Fruit fly (Drosophila melanogaster): ENCODE results near the gene bc10.

DNA sequence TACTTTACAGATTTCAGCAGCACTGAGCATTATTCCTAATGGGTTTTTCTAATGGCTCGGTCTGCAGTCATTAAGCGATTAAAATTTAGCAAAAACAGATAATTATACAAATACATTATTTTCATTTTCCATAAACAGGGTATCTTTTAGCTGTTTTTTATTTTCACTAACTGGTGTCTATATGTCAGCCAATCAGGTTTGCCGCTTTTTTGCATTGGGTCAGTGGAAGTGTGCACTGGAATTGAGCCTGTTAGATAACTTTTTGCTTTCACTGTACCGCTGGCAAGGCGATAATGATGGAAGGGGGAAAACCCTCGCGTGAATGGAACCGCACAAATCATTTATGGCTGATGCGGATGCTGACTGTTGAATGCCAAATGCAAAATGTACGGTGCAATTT is 10.5 kb downstream of the bc10 start:
- no peak for TF ChIP-seq jim (GFP tag; optimal IDR thresholded peaks at IDR 0.05)
- no peak for TF ChIP-seq Hr83 (GFP tag; optimal IDR thresholded peaks at IDR 0.05; ENCODE audit: poor library complexity, severe bottlenecking)
- TF ChIP-seq Hr78 (GFP tag; optimal IDR thresholded peaks at IDR 0.05), result no peak
- TF ChIP-seq sv (GFP tag; optimal IDR thresholded peaks at IDR 0.05), result no peak
- TF ChIP-seq CrebA (GFP tag; optimal IDR thresholded peaks at IDR 0.05; ENCODE audit: borderline replicate concordance), result no peak
- no peak for TF ChIP-seq pan (optimal IDR thresholded peaks at IDR 0.05)
- TF ChIP-seq ey (GFP tag; optimal IDR thresholded peaks at IDR 0.05), result no peak
- TF ChIP-seq Abd-B (GFP tag; optimal IDR thresholded peaks at IDR 0.05), result no peak

Data from whole organism, wandering third instar larva.